Worm (Caenorhabditis elegans) whole organism, midembryonic: ENCODE results near the gene F54E2.1.

ENCODE experiments used
- T22C8.4 ChIP-seq: fragments of 200-800 bp; sonication (Bioruptor generic); IDR thresholded peaks from 2 replicates; pipeline ENCODE4 v1.3.6; 2022; ENCODE audit warnings: missing genetic modification characterization, missing compliant biosample characterization
- cog-1 ChIP-seq: sonication (generic microtip); optimal IDR thresholded peaks from 2 replicates; lab custom pipeline; 2016; ENCODE audit warnings: missing genetic modification characterization, missing compliant biosample characterization
- flt-1 ChIP-seq: fragments of 200-800 bp; sonication (Bioruptor generic); IDR thresholded peaks from 2 replicates; pipeline ENCODE4 v1.3.6; 2022; ENCODE audit warnings: missing genetic modification characterization, missing compliant biosample characterization
- klf-2 ChIP-seq: fragments of 200-800 bp; sonication (Bioruptor generic); conservative IDR thresholded peaks from 2 replicates; pipeline ENCODE4 v1.3.6; 2022; ENCODE audit warnings: missing genetic modification reagents, missing genetic modification characterization, missing compliant biosample characterization
- med-1 ChIP-seq: sonication (generic microtip); optimal IDR thresholded peaks from 2 replicates; lab custom pipeline; 2017; ENCODE audit warnings: missing genetic modification characterization, mild to moderate bottlenecking, missing compliant biosample characterization, antibody characterized with exemption, missing genetic modification reagents; ENCODE audit not compliant: insufficient read depth
- ref-1 ChIP-seq: fragments of 200-800 bp; sonication (Bioruptor generic); conservative IDR thresholded peaks from 2 replicates; pipeline ENCODE4 v1.3.6; 2022; ENCODE audit warnings: missing genetic modification reagents, missing genetic modification characterization, missing compliant biosample characterization
- tab-1 ChIP-seq: fragments of 200-800 bp; sonication (Bioruptor generic); IDR thresholded peaks from 2 replicates; pipeline ENCODE4 v1.3.6; 2022; ENCODE audit warnings: missing genetic modification characterization, missing compliant biosample characterization
- ztf-23 ChIP-seq: fragments of 200-800 bp; sonication (Bioruptor generic); IDR thresholded peaks from 2 replicates; pipeline ENCODE4 v1.3.6; 2022; ENCODE audit warnings: missing genetic modification reagents, missing genetic modification characterization, missing compliant biosample characterization
- ztf-29 ChIP-seq: fragments of 200-800 bp; sonication (Bioruptor generic); IDR thresholded peaks from 2 replicates; pipeline ENCODE4 v1.3.6; 2022; ENCODE audit warnings: missing genetic modification reagents, missing genetic modification characterization, missing compliant biosample characterization

- no peak for TF ChIP-seq ztf-23 (GFP tag; lab: Robert Waterston, UW)
- TF ChIP-seq T22C8.4 (GFP tag; lab: Robert Waterston, UW): no peak
- no peak for TF ChIP-seq ztf-29 (GFP tag; lab: Robert Waterston, UW)
- TF ChIP-seq cog-1 (tag; lab: Kevin White, UChicago): no peak
- TF ChIP-seq med-1 (GFP tag; lab: Kevin White, UChicago): no peak
- TF ChIP-seq ref-1: no peak
- no peak for TF ChIP-seq tab-1 (GFP tag; lab: Robert Waterston, UW)
- no peak for TF ChIP-seq flt-1 (GFP tag; lab: Robert Waterston, UW)
- TF ChIP-seq klf-2 (GFP tag; lab: Robert Waterston, UW): no peak
Observed at ce11 chrV:2830817-2831216, 20.6 kb downstream of the F54E2.1 start, which contains the start of gene srw-2.
